Fruit fly (Drosophila melanogaster): ENCODE results near the gene CG43389.

dm6 chr3L:3268161-3268560 is 20.3 kb downstream of the CG43389 start, which contains the start of gene CG34265:
- TF ChIP-seq CTCF (optimal IDR thresholded peaks at IDR 0.05), result no peak
- no peak for TF ChIP-seq CG8478 (optimal IDR thresholded peaks at IDR 0.05)
